Worm (Caenorhabditis elegans): ENCODE data around the gene nlp-24.

DNA sequence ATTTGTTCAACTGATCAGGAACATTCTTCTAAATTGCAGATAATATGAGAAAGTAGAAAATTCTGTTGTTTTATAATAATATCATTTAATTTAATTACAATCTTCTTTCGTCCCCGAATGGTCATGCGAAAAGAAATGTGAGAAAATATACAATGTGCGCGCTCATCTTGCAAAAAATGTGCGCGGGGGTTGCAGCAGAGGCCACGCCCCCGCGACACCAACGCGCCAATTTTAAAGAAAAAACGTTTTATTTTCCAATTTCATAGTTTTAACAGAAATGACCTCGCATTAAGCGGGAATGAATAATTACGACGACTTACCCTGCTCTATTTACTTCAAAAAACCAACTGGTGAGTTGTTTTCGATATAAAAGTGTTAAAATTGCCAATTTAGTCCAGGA is 5.7 kb upstream of the nlp-24 start, which contains the start of gene sas-5:
- TF ChIP-seq hmbx-1 (tag; optimal IDR thresholded peaks at IDR 0.05) (peak; percentile 8), ets-7 (tag; optimal IDR thresholded peaks at IDR 0.05) (peak; percentile 38), hnd-1 (tag; optimal IDR thresholded peaks at IDR 0.05) (peak; percentile 65), ama-1 (optimal IDR thresholded peaks at IDR 0.05) (no peak), ceh-36 (tag; optimal IDR thresholded peaks at IDR 0.05) (peak; percentile 51), scrt-1 (GFP tag; IDR thresholded peaks at IDR 0.05) (no peak; the same call in 1 of the 2 replicates), tbx-11 (GFP tag; IDR thresholded peaks at IDR 0.05) (peak; percentile 73), aly-1 (tag; optimal IDR thresholded peaks at IDR 0.05) (peak; percentile 54), flt-1 (GFP tag; IDR thresholded peaks at IDR 0.05) (no peak; the same call in 1 of the 2 replicates)

Measured in whole organism, early embryonic.